Fruit fly (Drosophila melanogaster): ENCODE results near the gene Hsp23.

Gene Hsp23

dm6 chr3L:9426656-9427294, 45.1 kb downstream of the Hsp23 start, which contains the start of the genes Atat and Shc (continued):
- peak; percentile 83 for TF ChIP-seq wek (GFP tag; optimal IDR thresholded peaks at IDR 0.05)
- TF ChIP-seq Ssrp (tag; optimal IDR thresholded peaks at IDR 0.05), result peak; percentile 99
- TF ChIP-seq jigr1 (GFP tag; IDR thresholded peaks at IDR 0.05), result peak; percentile 100
- peak; percentile 98 for TF ChIP-seq NC2α (GFP tag; optimal IDR thresholded peaks at IDR 0.05)
- TF ChIP-seq usp (GFP tag; optimal IDR thresholded peaks at IDR 0.05), result no peak
- TF ChIP-seq BtbVII (GFP tag; optimal IDR thresholded peaks at IDR 0.05), result peak; percentile 95
- peak; percentile 99 for TF ChIP-seq CG12744 (GFP tag; optimal IDR thresholded peaks at IDR 0.05)
- peak; percentile 97 for TF ChIP-seq her (GFP tag; optimal IDR thresholded peaks at IDR 0.05)
- peak; percentile 98 for TF ChIP-seq CG12236 (GFP tag; optimal IDR thresholded peaks at IDR 0.05)
- peak; percentile 100 for TF ChIP-seq CG2120 (GFP tag; optimal IDR thresholded peaks at IDR 0.05)
- peak; percentile 95 for TF ChIP-seq CG17568 (GFP tag; optimal IDR thresholded peaks at IDR 0.05)
- TF ChIP-seq nerfin-2 (GFP tag; IDR thresholded peaks at IDR 0.05; ENCODE audit: partially characterized antibody), result peak; percentile 77
- TF ChIP-seq Dp (GFP tag; optimal IDR thresholded peaks at IDR 0.05), result peak; percentile 53
- peak; percentile 99 for TF ChIP-seq pb (GFP tag; optimal IDR thresholded peaks at IDR 0.05)
- TF ChIP-seq bsh (GFP tag; optimal IDR thresholded peaks at IDR 0.05), result peak; percentile 72 to 98
- TF ChIP-seq CG17186 (GFP tag; optimal IDR thresholded peaks at IDR 0.05), result peak; percentile 95
- peak; percentile 100 for TF ChIP-seq Dbx (GFP tag; IDR thresholded peaks at IDR 0.05)
- TF ChIP-seq CG32767 (GFP tag; IDR thresholded peaks at IDR 0.05), result peak; percentile 98
- peak; percentile 99 for TF ChIP-seq Nf-YA (GFP tag; IDR thresholded peaks at IDR 0.05)
- TF ChIP-seq nerfin-1 (tag; optimal IDR thresholded peaks at IDR 0.05), result peak; percentile 95
- peak; percentile 100 for TF ChIP-seq CG32532 (GFP tag; IDR thresholded peaks at IDR 0.05)
- TF ChIP-seq CG1233 (GFP tag; optimal IDR thresholded peaks at IDR 0.05), result peak; percentile 98
- TF ChIP-seq Kr (GFP tag; optimal IDR thresholded peaks at IDR 0.05), result no peak
- peak; percentile 96 for TF ChIP-seq knrl (GFP tag; IDR thresholded peaks at IDR 0.05; ENCODE audit: partially characterized antibody)
- peak; percentile 94 for TF ChIP-seq onecut (GFP tag; IDR thresholded peaks at IDR 0.05)
- peak; percentile 99 for TF ChIP-seq E2f1 (GFP tag; IDR thresholded peaks at IDR 0.05)
- TF ChIP-seq trh (GFP tag; optimal IDR thresholded peaks at IDR 0.05), result peak; percentile 99
- peak; percentile 100 for TF ChIP-seq CG30431 (GFP tag; optimal IDR thresholded peaks at IDR 0.05)
- no peak for TF ChIP-seq sc (optimal IDR thresholded peaks at IDR 0.05)
- TF ChIP-seq sc (GFP tag; optimal IDR thresholded peaks at IDR 0.05), result peak; percentile 96
- TF ChIP-seq peb (GFP tag; IDR thresholded peaks at IDR 0.05), result peak; percentile 99
- TF ChIP-seq Sry-β (GFP tag; optimal IDR thresholded peaks at IDR 0.05), result peak; percentile 61
- peak; percentile 93 for TF ChIP-seq CG18011 (GFP tag; optimal IDR thresholded peaks at IDR 0.05)
- TF ChIP-seq sr (GFP tag; IDR thresholded peaks at IDR 0.05), result peak; percentile 95
- peak; percentile 99 to 100 for TF ChIP-seq Pdp1 (GFP tag; optimal IDR thresholded peaks at IDR 0.05)
- peak; percentile 98 for TF ChIP-seq ewg (GFP tag; optimal IDR thresholded peaks at IDR 0.05)
- peak; percentile 100 for TF ChIP-seq zfh1 (GFP tag; IDR thresholded peaks at IDR 0.05)
- peak; percentile 95 for TF ChIP-seq nau (GFP tag; optimal IDR thresholded peaks at IDR 0.05)
- peak; percentile 99 for TF ChIP-seq BEAF-32 (GFP tag; optimal IDR thresholded peaks at IDR 0.05)
- TF ChIP-seq B-H2 (GFP tag; optimal IDR thresholded peaks at IDR 0.05), result peak; percentile 99
- peak; percentile 86 for TF ChIP-seq CG10431 (GFP tag; optimal IDR thresholded peaks at IDR 0.05)
- peak; percentile 99 for TF ChIP-seq CG13123 (GFP tag; optimal IDR thresholded peaks at IDR 0.05)
- TF ChIP-seq phol (tag; optimal IDR thresholded peaks at IDR 0.05), result peak; percentile 99
- TF ChIP-seq sens (GFP tag), result peak; percentile 100
- peak; percentile 98 for TF ChIP-seq ham (GFP tag; IDR thresholded peaks at IDR 0.05)
- TF ChIP-seq crc (GFP tag; optimal IDR thresholded peaks at IDR 0.05), result peak; percentile 98
- TF ChIP-seq wor (GFP tag; IDR thresholded peaks at IDR 0.05), result peak; percentile 99
- peak; percentile 100 for TF ChIP-seq HLH3B (GFP tag; IDR thresholded peaks at IDR 0.05)
- peak; percentile 100 for TF ChIP-seq zfh2 (GFP tag; optimal IDR thresholded peaks at IDR 0.05)
- peak; percentile 99 for TF ChIP-seq ERR (GFP tag; optimal IDR thresholded peaks at IDR 0.05)

Data from whole organism, embryonic.